Worm (Caenorhabditis elegans) whole organism, L2 larva: ENCODE measurements around the gene F44E2.10.
A peak's percentile ranks its signal among the peaks of the same experiment; 100 is the strongest.

Source experiments
- C34F6.9 ChIP-seq: fragments of 150-350 bp; optimal IDR thresholded peaks from 2 replicates; lab custom pipeline; 2014; ENCODE audit warnings: missing biosample characterization, missing genetic modification characterization
- F13H6.1 ChIP-seq: sonication (generic microtip); optimal IDR thresholded peaks from 2 replicates; lab custom pipeline; 2016; ENCODE audit warnings: missing genetic modification characterization, missing compliant biosample characterization
- R02D3.7 ChIP-seq: fragments of 150-350 bp; optimal IDR thresholded peaks from 2 replicates; lab custom pipeline; 2014; ENCODE audit warnings: missing biosample characterization, missing genetic modification characterization
- Y55F3AM.14 ChIP-seq: fragments of 200-800 bp; sonication (Bioruptor generic); optimal IDR thresholded peaks from 2 replicates; lab custom pipeline; 2018; ENCODE audit warnings: mild to moderate bottlenecking, missing genetic modification characterization, missing compliant biosample characterization
- ZK546.5 ChIP-seq: sonication (generic microtip); optimal IDR thresholded peaks from 2 replicates; lab custom pipeline; 2017; ENCODE audit warnings: missing biosample characterization, missing genetic modification characterization
- alr-1 ChIP-seq: fragments of 150-350 bp; optimal IDR thresholded peaks from 2 replicates; lab custom pipeline; 2014; ENCODE audit warnings: missing biosample characterization, missing genetic modification characterization
- aly-2 ChIP-seq: fragments of 150-350 bp; optimal IDR thresholded peaks from 2 replicates; lab custom pipeline; 2014; ENCODE audit warnings: missing biosample characterization, missing genetic modification characterization
- ama-1 ChIP-seq: fragments of 150-350 bp; optimal IDR thresholded peaks from 2 replicates; lab custom pipeline; 2018; ENCODE audit warnings: inconsistent platforms
- blmp-1 ChIP-seq: sonication (generic microtip); optimal IDR thresholded peaks from 2 replicates; lab custom pipeline; 2017; ENCODE audit warnings: missing genetic modification characterization, mild to moderate bottlenecking, missing compliant biosample characterization, antibody characterized with exemption, moderate library complexity; ENCODE audit not compliant: insufficient read depth
- ceh-16 ChIP-seq: fragments of 150-350 bp; optimal IDR thresholded peaks from 2 replicates; lab custom pipeline; 2014; ENCODE audit warnings: missing biosample characterization, missing genetic modification characterization
- ceh-82 ChIP-seq: fragments of 150-350 bp; optimal IDR thresholded peaks from 2 replicates; lab custom pipeline; 2014; ENCODE audit warnings: missing biosample characterization, missing genetic modification characterization
- crh-2 ChIP-seq: sonication (generic microtip); optimal IDR thresholded peaks from 2 replicates; lab custom pipeline; 2017; ENCODE audit warnings: missing biosample characterization, missing genetic modification characterization
- dmd-4 ChIP-seq: sonication (generic microtip); optimal IDR thresholded peaks from 2 replicates; lab custom pipeline; 2017; ENCODE audit warnings: missing biosample characterization, missing genetic modification characterization
- egl-27 ChIP-seq: sonication (generic microtip); optimal IDR thresholded peaks from 3 replicates; lab custom pipeline; 2017; ENCODE audit warnings: missing biosample characterization, missing genetic modification reagents, missing genetic modification characterization
- elt-1 ChIP-seq: fragments of 150-350 bp; optimal IDR thresholded peaks from 2 replicates; lab custom pipeline; 2014; ENCODE audit warnings: missing biosample characterization, missing genetic modification characterization
- elt-3 ChIP-seq: sonication (generic microtip); optimal IDR thresholded peaks from 2 replicates; lab custom pipeline; 2017; ENCODE audit warnings: missing biosample characterization, missing genetic modification characterization
- fos-1 ChIP-seq: fragments of 150-350 bp; optimal IDR thresholded peaks from 2 replicates; lab custom pipeline; 2014; ENCODE audit warnings: missing biosample characterization, missing genetic modification characterization
- gmeb-1 ChIP-seq: fragments of 150-350 bp; optimal IDR thresholded peaks from 2 replicates; lab custom pipeline; 2014; ENCODE audit warnings: missing biosample characterization, missing genetic modification characterization
- lin-11 ChIP-seq: fragments of 150-350 bp; sonication (generic microtip); optimal IDR thresholded peaks from 2 replicates; lab custom pipeline; 2014; ENCODE audit warnings: missing biosample characterization, missing genetic modification characterization, inconsistent platforms, mixed read lengths
- lin-13 ChIP-seq: fragments of 150-350 bp; optimal IDR thresholded peaks from 2 replicates; lab custom pipeline; 2014; ENCODE audit warnings: missing biosample characterization, missing genetic modification reagents, missing genetic modification characterization
- lin-39 ChIP-seq: fragments of 150-350 bp; optimal IDR thresholded peaks from 2 replicates; lab custom pipeline; 2014; ENCODE audit warnings: missing biosample characterization, missing genetic modification reagents, missing genetic modification characterization
- lsy-2 ChIP-seq, 2 experiments: fragments of 150-350 bp in 1 of 2; sonication (generic microtip) in 1 of 2; optimal IDR thresholded peaks; 2 replicates each; lab custom pipeline; 2014 to 2017; ENCODE audit warnings: missing biosample characterization in 2 of 2, missing genetic modification characterization in 2 of 2
- mab-5 ChIP-seq: fragments of 150-350 bp; optimal IDR thresholded peaks from 2 replicates; lab custom pipeline; 2014; ENCODE audit warnings: missing biosample characterization, missing genetic modification characterization
- mbf-1 ChIP-seq: sonication (generic microtip); optimal IDR thresholded peaks from 2 replicates; lab custom pipeline; 2017; ENCODE audit warnings: missing biosample characterization, missing genetic modification characterization
- mdl-1 ChIP-seq, 2 experiments: fragments of 150-350 bp in 1 of 2; sonication (generic microtip) in 1 of 2; optimal IDR thresholded peaks; 2 replicates each; lab custom pipeline; 2017; ENCODE audit warnings: missing biosample characterization in 2 of 2, missing genetic modification characterization in 2 of 2
- nhr-10 ChIP-seq: sonication (generic microtip); optimal IDR thresholded peaks from 2 replicates; lab custom pipeline; 2017; ENCODE audit warnings: missing biosample characterization, missing genetic modification characterization
- nhr-11 ChIP-seq: fragments of 150-350 bp; optimal IDR thresholded peaks from 2 replicates; lab custom pipeline; 2014; ENCODE audit warnings: missing biosample characterization, missing genetic modification characterization
- nhr-12 ChIP-seq: fragments of 150-350 bp; optimal IDR thresholded peaks from 2 replicates; lab custom pipeline; 2014; ENCODE audit warnings: missing biosample characterization, missing genetic modification characterization
- nhr-129 ChIP-seq: fragments of 150-350 bp; optimal IDR thresholded peaks from 2 replicates; lab custom pipeline; 2014; ENCODE audit warnings: missing biosample characterization, missing genetic modification characterization
- nhr-21 ChIP-seq: fragments of 150-350 bp; optimal IDR thresholded peaks from 2 replicates; lab custom pipeline; 2014; ENCODE audit warnings: missing biosample characterization, missing genetic modification characterization
- nhr-23 ChIP-seq: fragments of 150-350 bp; optimal IDR thresholded peaks from 2 replicates; lab custom pipeline; 2014; ENCODE audit warnings: missing biosample characterization, missing genetic modification reagents, missing genetic modification characterization
- nhr-237 ChIP-seq: fragments of 150-350 bp; optimal IDR thresholded peaks from 2 replicates; lab custom pipeline; 2014; ENCODE audit warnings: missing biosample characterization, missing genetic modification characterization
- nhr-25 ChIP-seq: fragments of 150-350 bp; sonication (generic microtip); optimal IDR thresholded peaks from 3 replicates; lab custom pipeline; 2014; ENCODE audit warnings: missing biosample characterization, missing genetic modification characterization
- nhr-6 ChIP-seq: fragments of 150-350 bp; optimal IDR thresholded peaks from 2 replicates; lab custom pipeline; 2014; ENCODE audit warnings: missing biosample characterization, missing genetic modification characterization
- nhr-77 ChIP-seq: fragments of 150-350 bp; optimal IDR thresholded peaks from 2 replicates; lab custom pipeline; 2014; ENCODE audit warnings: missing biosample characterization, missing genetic modification characterization
- peb-1 ChIP-seq: fragments of 150-350 bp; optimal IDR thresholded peaks from 2 replicates; lab custom pipeline; 2014; ENCODE audit warnings: missing biosample characterization, missing genetic modification characterization
- sem-4 ChIP-seq: fragments of 150-350 bp; optimal IDR thresholded peaks from 2 replicates; lab custom pipeline; 2014; ENCODE audit warnings: missing biosample characterization, missing genetic modification reagents, missing genetic modification characterization
- skn-1 ChIP-seq: sonication (generic microtip); optimal IDR thresholded peaks from 2 replicates; lab custom pipeline; 2017; ENCODE audit warnings: missing biosample characterization, missing genetic modification characterization
- sma-3 ChIP-seq: sonication (generic microtip); optimal IDR thresholded peaks from 2 replicates; lab custom pipeline; 2016; ENCODE audit warnings: missing genetic modification reagents, missing genetic modification characterization, missing compliant biosample characterization
- sma-9 ChIP-seq, 2 experiments: fragments of 150-350 bp in 1 of 2; sonication (generic microtip) in 1 of 2; optimal IDR thresholded peaks; 2 replicates each; lab custom pipeline; 2014 to 2016; ENCODE audit warnings: missing genetic modification characterization in 2 of 2, mild to moderate bottlenecking in 1 of 2, missing biosample characterization in 1 of 2, missing compliant biosample characterization in 1 of 2, missing genetic modification reagents in 1 of 2, moderate library complexity in 1 of 2
- snpc-4 ChIP-seq: fragments of 150-350 bp; optimal IDR thresholded peaks from 2 replicates; lab custom pipeline; 2014; ENCODE audit warnings: missing biosample characterization, missing genetic modification characterization
- unc-39 ChIP-seq: fragments of 150-350 bp; optimal IDR thresholded peaks from 2 replicates; lab custom pipeline; 2014; ENCODE audit warnings: missing biosample characterization, missing genetic modification characterization
- unc-55 ChIP-seq: fragments of 150-350 bp; sonication (generic microtip); optimal IDR thresholded peaks from 3 replicates; lab custom pipeline; 2014; ENCODE audit warnings: missing biosample characterization, missing genetic modification reagents, missing genetic modification characterization
- unc-62 ChIP-seq: fragments of 150-350 bp; optimal IDR thresholded peaks from 2 replicates; lab custom pipeline; 2014; ENCODE audit warnings: missing biosample characterization, missing genetic modification reagents, missing genetic modification characterization
- zag-1 ChIP-seq: fragments of 150-350 bp; optimal IDR thresholded peaks from 2 replicates; lab custom pipeline; 2014; ENCODE audit warnings: missing biosample characterization, missing genetic modification characterization
- ztf-1 ChIP-seq: fragments of 200-800 bp; sonication (Bioruptor generic); conservative IDR thresholded peaks from 2 replicates; pipeline ENCODE4 v1.3.6; 2022; ENCODE audit warnings: missing genetic modification characterization, missing compliant biosample characterization
- ztf-11 ChIP-seq: sonication (generic microtip); optimal IDR thresholded peaks from 2 replicates; lab custom pipeline; 2017; ENCODE audit warnings: missing biosample characterization, missing genetic modification characterization
- ztf-4 ChIP-seq: fragments of 150-350 bp; optimal IDR thresholded peaks from 2 replicates; lab custom pipeline; 2014; ENCODE audit warnings: missing biosample characterization, missing genetic modification characterization

F44E2.10 gene

ce11 chrIII:8794793-8795192 lies 36.1 kb downstream of the F44E2.10 start:
- TF ChIP-seq elt-3 (tag; lab: Kevin White, UChicago) = no peak
- TF ChIP-seq Y55F3AM.14 (GFP tag; lab: Kevin White, UChicago) = peak; percentile 6
- TF ChIP-seq nhr-237 (tag; lab: Kevin White, UChicago) = no peak
- peak; percentile 64 for TF ChIP-seq lin-13 (GFP tag; lab: Kevin White, UChicago)
- TF ChIP-seq sma-9 (GFP tag; optimal IDR thresholded peaks at IDR 0.05; lab: Kevin White, UChicago) = peak; percentile 91
- no peak for TF ChIP-seq sma-9 (tag; optimal IDR thresholded peaks at IDR 0.05; lab: Kevin White, UChicago)
- no peak for TF ChIP-seq nhr-11
- peak; percentile 92 for TF ChIP-seq blmp-1 (tag; lab: Kevin White, UChicago)
- peak; percentile 77 for TF ChIP-seq sma-3
- no peak for TF ChIP-seq skn-1
- TF ChIP-seq elt-1 = no peak
- TF ChIP-seq ama-1 (lab: Kevin White, UChicago) = no peak
- TF ChIP-seq gmeb-1 (tag; lab: Kevin White, UChicago) = peak; percentile 70
- no peak for TF ChIP-seq nhr-12
- peak; percentile 35 for TF ChIP-seq crh-2 (tag; lab: Kevin White, UChicago)
- peak; percentile 45 for TF ChIP-seq nhr-21 (tag; lab: Kevin White, UChicago)
- TF ChIP-seq aly-2 = no peak
- TF ChIP-seq F13H6.1 (tag; lab: Kevin White, UChicago) = peak; percentile 93
- TF ChIP-seq lin-39 (tag; lab: Kevin White, UChicago) = no peak
- TF ChIP-seq ceh-16 (tag; lab: Kevin White, UChicago) = peak; percentile 91
- no peak for TF ChIP-seq ztf-11 (tag; lab: Kevin White, UChicago)
- peak; percentile 13 to 77 for TF ChIP-seq lsy-2 (tag; optimal IDR thresholded peaks at IDR 0.05; lab: Kevin White, UChicago)
- no peak for TF ChIP-seq ceh-82
- TF ChIP-seq nhr-23 (tag; lab: Kevin White, UChicago) = no peak
- peak; percentile 11 for TF ChIP-seq ztf-4 (tag; lab: Kevin White, UChicago)
- peak; percentile 86 for TF ChIP-seq sem-4 (tag; lab: Kevin White, UChicago)
- TF ChIP-seq ZK546.5 = no peak
- TF ChIP-seq unc-62 (GFP tag; lab: Kevin White, UChicago) = no peak
- no peak for TF ChIP-seq dmd-4 (tag; lab: Kevin White, UChicago)
- TF ChIP-seq unc-55 (GFP tag; lab: Kevin White, UChicago) = no peak
- no peak for TF ChIP-seq ztf-1
- peak; percentile 37 for TF ChIP-seq lin-11 (tag; lab: Kevin White, UChicago)
- peak; percentile 67 to 70 for TF ChIP-seq mdl-1 (tag; optimal IDR thresholded peaks at IDR 0.05; lab: Kevin White, UChicago)
- no peak for TF ChIP-seq mab-5 (tag; lab: Kevin White, UChicago)
- TF ChIP-seq fos-1 (tag; lab: Kevin White, UChicago) = peak; percentile 80
- peak; percentile 79 for TF ChIP-seq nhr-25 (tag; lab: Kevin White, UChicago)
- TF ChIP-seq nhr-6 (tag; lab: Kevin White, UChicago) = no peak
- no peak for TF ChIP-seq snpc-4 (tag; lab: Kevin White, UChicago)
- TF ChIP-seq nhr-129 (tag; lab: Kevin White, UChicago) = peak; percentile 85
- TF ChIP-seq C34F6.9 (tag; lab: Kevin White, UChicago) = no peak
- TF ChIP-seq unc-39 (tag; lab: Kevin White, UChicago) = no peak
- no peak for TF ChIP-seq nhr-10 (tag; lab: Kevin White, UChicago)
- no peak for TF ChIP-seq zag-1 (tag; lab: Kevin White, UChicago)
- no peak for TF ChIP-seq alr-1 (tag; lab: Kevin White, UChicago)
- TF ChIP-seq mbf-1 (tag; lab: Kevin White, UChicago) = no peak
- peak; percentile 45 for TF ChIP-seq peb-1
- TF ChIP-seq nhr-77 (tag; lab: Kevin White, UChicago) = no peak
- no peak for TF ChIP-seq R02D3.7 (tag; lab: Kevin White, UChicago)
- TF ChIP-seq egl-27 = peak; percentile 74
